Worm (Caenorhabditis elegans) whole organism, early embryonic: ENCODE data around the gene pkc-3.

Source experiments
- B0310.2 ChIP-seq: sonication (generic microtip); optimal IDR thresholded peaks from 2 replicates; lab custom pipeline; 2016; ENCODE audit warnings: mild to moderate bottlenecking, missing genetic modification characterization, missing compliant biosample characterization
- F13C5.2 ChIP-seq: sonication (generic microtip); optimal IDR thresholded peaks from 2 replicates; lab custom pipeline; 2017; ENCODE audit warnings: mild to moderate bottlenecking, missing genetic modification characterization, inconsistent platforms, missing compliant biosample characterization
- aly-1 ChIP-seq: sonication (generic microtip); optimal IDR thresholded peaks from 2 replicates; lab custom pipeline; 2016; ENCODE audit warnings: missing genetic modification characterization, missing compliant biosample characterization
- ama-1 ChIP-seq: fragments of 150-350 bp; optimal IDR thresholded peaks from 2 replicates; lab custom pipeline; 2014
- ceh-13 ChIP-seq: fragments of 200-800 bp; sonication (Bioruptor generic); optimal IDR thresholded peaks from 2 replicates; lab custom pipeline; 2018; ENCODE audit warnings: mild to moderate bottlenecking, missing genetic modification characterization, missing compliant biosample characterization
- ceh-36 ChIP-seq: sonication (generic microtip); optimal IDR thresholded peaks from 2 replicates; lab custom pipeline; 2016; ENCODE audit warnings: missing genetic modification characterization, inconsistent platforms, missing compliant biosample characterization
- ets-7 ChIP-seq: sonication (generic microtip); optimal IDR thresholded peaks from 2 replicates; lab custom pipeline; 2016; ENCODE audit warnings: missing genotype, missing genetic modification characterization, missing compliant biosample characterization
- flt-1 ChIP-seq: fragments of 200-800 bp; sonication (Bioruptor generic); IDR thresholded peaks from 2 replicates; pipeline ENCODE4 v1.3.6; 2022; ENCODE audit warnings: missing genetic modification characterization, missing compliant biosample characterization
- hmbx-1 ChIP-seq: sonication (generic microtip); optimal IDR thresholded peaks from 2 replicates; lab custom pipeline; 2016; ENCODE audit warnings: mild to moderate bottlenecking, missing genetic modification characterization, missing compliant biosample characterization
- hmg-4 ChIP-seq: fragments of 200-800 bp; sonication (Bioruptor generic); optimal IDR thresholded peaks from 2 replicates; lab custom pipeline; 2018; ENCODE audit warnings: mild to moderate bottlenecking, missing genetic modification characterization, missing compliant biosample characterization
- hnd-1 ChIP-seq: sonication (generic microtip); optimal IDR thresholded peaks from 2 replicates; lab custom pipeline; 2016; ENCODE audit warnings: missing genetic modification characterization, missing compliant biosample characterization
- pes-1 ChIP-seq: fragments of 200-800 bp; sonication (Bioruptor generic); IDR thresholded peaks from 2 replicates; pipeline ENCODE4 v1.3.6; 2022; ENCODE audit warnings: missing genetic modification reagents, missing genetic modification characterization, missing compliant biosample characterization
- scrt-1 ChIP-seq: fragments of 200-800 bp; sonication (Bioruptor generic); IDR thresholded peaks from 2 replicates; pipeline ENCODE4 v1.3.6; 2022; ENCODE audit warnings: missing genetic modification characterization, missing compliant biosample characterization
- sea-1 ChIP-seq: fragments of 200-800 bp; sonication (Bioruptor generic); conservative IDR thresholded peaks from 2 replicates; pipeline ENCODE4 v1.3.6; 2022; ENCODE audit warnings: missing genetic modification characterization, missing compliant biosample characterization
- tbx-11 ChIP-seq: fragments of 200-800 bp; sonication (Bioruptor generic); IDR thresholded peaks from 2 replicates; pipeline ENCODE4 v1.3.6; 2022; ENCODE audit warnings: missing genetic modification characterization, missing compliant biosample characterization
- tbx-37 ChIP-seq: fragments of 200-800 bp; sonication (Bioruptor generic); conservative IDR thresholded peaks from 2 replicates; pipeline ENCODE4 v1.3.6; 2022; ENCODE audit warnings: missing genetic modification reagents, missing genetic modification characterization, missing compliant biosample characterization
- tra-4 ChIP-seq: sonication (generic microtip); optimal IDR thresholded peaks from 2 replicates; lab custom pipeline; 2017; ENCODE audit warnings: missing genetic modification characterization, missing compliant biosample characterization

The pkc-3 gene

ce11 chrII:5379614-5380077 is at the start of gene pkc-3:
pkc-3 (plus strand) TSS chrII:5380027.
- TF ChIP-seq hmg-4 (GFP tag; lab: Kevin White, UChicago): peak; percentile 41
- TF ChIP-seq hmbx-1: no peak

- peak; percentile 12 for TF ChIP-seq F13C5.2
- TF ChIP-seq B0310.2 (tag; lab: Kevin White, UChicago): no peak
These were observed 49.6 kb upstream of the pkc-3 start for ce11 chrII:5330206-5330686.

- TF ChIP-seq B0310.2 (tag; lab: Kevin White, UChicago) (no peak), ceh-36 (no peak), hnd-1 (no peak), hmg-4 (GFP tag; lab: Kevin White, UChicago) (no peak), ama-1 (lab: Kevin White, UChicago) (no peak), scrt-1 (GFP tag; lab: Robert Waterston, UW) (no peak), ceh-13 (GFP tag; lab: Kevin White, UChicago) (no peak), aly-1 (tag; lab: Kevin White, UChicago) (no peak), sea-1 (GFP tag; lab: Robert Waterston, UW) (no peak), F13C5.2 (no peak), ets-7 (tag; lab: Kevin White, UChicago) (no peak), tbx-37 (GFP tag; lab: Robert Waterston, UW) (no peak), flt-1 (GFP tag; lab: Robert Waterston, UW) (no peak), tbx-11 (GFP tag; lab: Robert Waterston, UW) (no peak)
These were observed 48.0 kb upstream of the pkc-3 start for ce11 chrII:5331677-5332303.

- no peak for TF ChIP-seq tbx-11 (GFP tag; lab: Robert Waterston, UW)
- no peak for TF ChIP-seq aly-1 (tag; lab: Kevin White, UChicago)
- no peak for TF ChIP-seq ceh-36
- TF ChIP-seq F13C5.2: no peak
- no peak for TF ChIP-seq flt-1 (GFP tag; lab: Robert Waterston, UW)
- no peak for TF ChIP-seq B0310.2 (tag; lab: Kevin White, UChicago)
- no peak for TF ChIP-seq tra-4 (tag; lab: Kevin White, UChicago)
- TF ChIP-seq ceh-13 (GFP tag; lab: Kevin White, UChicago): no peak
- no peak for TF ChIP-seq hmbx-1
- TF ChIP-seq sea-1 (GFP tag; lab: Robert Waterston, UW): no peak
- no peak for TF ChIP-seq ama-1 (lab: Kevin White, UChicago)
- no peak for TF ChIP-seq ets-7 (tag; lab: Kevin White, UChicago)
- TF ChIP-seq hmg-4 (GFP tag; lab: Kevin White, UChicago): no peak
- no peak for TF ChIP-seq scrt-1 (GFP tag; lab: Robert Waterston, UW)
- TF ChIP-seq hnd-1: no peak
- TF ChIP-seq tbx-37 (GFP tag; lab: Robert Waterston, UW): no peak
- no peak for TF ChIP-seq pes-1 (GFP tag; lab: Robert Waterston, UW)
These were observed 47.3 kb upstream of the pkc-3 start for ce11 chrII:5332345-5333124.

ce11 chrII:5333729-5334255 is 46.0 kb upstream of the pkc-3 start:
- TF ChIP-seq F13C5.2: no peak
- TF ChIP-seq scrt-1 (GFP tag; lab: Robert Waterston, UW): no peak
- TF ChIP-seq hmbx-1: no peak

ce11 chrII:5334628-5335027 is 45.2 kb upstream of the pkc-3 start:
- TF ChIP-seq scrt-1 (GFP tag; lab: Robert Waterston, UW) (no peak), ama-1 (lab: Kevin White, UChicago) (no peak), tbx-11 (GFP tag; lab: Robert Waterston, UW) (no peak), ets-7 (tag; lab: Kevin White, UChicago) (no peak), hmg-4 (GFP tag; lab: Kevin White, UChicago) (no peak), sea-1 (GFP tag; lab: Robert Waterston, UW) (no peak), tbx-37 (GFP tag; lab: Robert Waterston, UW) (no peak), pes-1 (GFP tag; lab: Robert Waterston, UW) (no peak), hnd-1 (no peak)

- TF ChIP-seq flt-1 (GFP tag; lab: Robert Waterston, UW): no peak
- TF ChIP-seq hmbx-1: no peak
- no peak for TF ChIP-seq tbx-11 (GFP tag; lab: Robert Waterston, UW)
- TF ChIP-seq ets-7 (tag; lab: Kevin White, UChicago): no peak
- TF ChIP-seq pes-1 (GFP tag; lab: Robert Waterston, UW): no peak
- TF ChIP-seq ceh-13 (GFP tag; lab: Kevin White, UChicago): no peak
- TF ChIP-seq tbx-37 (GFP tag; lab: Robert Waterston, UW): no peak
- no peak for TF ChIP-seq aly-1 (tag; lab: Kevin White, UChicago)
- TF ChIP-seq ama-1 (lab: Kevin White, UChicago): no peak
- no peak for TF ChIP-seq scrt-1 (GFP tag; lab: Robert Waterston, UW)
- no peak for TF ChIP-seq hnd-1
- no peak for TF ChIP-seq F13C5.2
- TF ChIP-seq tra-4 (tag; lab: Kevin White, UChicago): no peak
- TF ChIP-seq ceh-36: no peak
- no peak for TF ChIP-seq B0310.2 (tag; lab: Kevin White, UChicago)
- TF ChIP-seq sea-1 (GFP tag; lab: Robert Waterston, UW): no peak
- TF ChIP-seq hmg-4 (GFP tag; lab: Kevin White, UChicago): no peak
These were observed 44.3 kb upstream of the pkc-3 start for ce11 chrII:5335370-5336034.
